Worm (Caenorhabditis elegans) whole organism, L2 larva: Measurements from ENCODE around the gene pek-1.

Experiments
- egl-27 ChIP-seq: sonication (generic microtip); optimal IDR thresholded peaks from 3 replicates; lab custom pipeline; 2017; ENCODE audit warnings: missing biosample characterization, missing genetic modification reagents, missing genetic modification characterization
- mab-5 ChIP-seq: fragments of 150-350 bp; optimal IDR thresholded peaks from 2 replicates; lab custom pipeline; 2014; ENCODE audit warnings: missing biosample characterization, missing genetic modification characterization
- nhr-77 ChIP-seq: fragments of 150-350 bp; optimal IDR thresholded peaks from 2 replicates; lab custom pipeline; 2014; ENCODE audit warnings: missing biosample characterization, missing genetic modification characterization
- zag-1 ChIP-seq: fragments of 150-350 bp; optimal IDR thresholded peaks from 2 replicates; lab custom pipeline; 2014; ENCODE audit warnings: missing biosample characterization, missing genetic modification characterization

ce11 chrX:11365995-11366394 lies 48.7 kb downstream of the pek-1 start:
- no peak for TF ChIP-seq nhr-77 (tag; lab: Kevin White, UChicago)
- TF ChIP-seq zag-1 (tag; lab: Kevin White, UChicago) = no peak
- TF ChIP-seq mab-5 = no peak
- TF ChIP-seq egl-27 (tag; lab: Kevin White, UChicago) = no peak
